Worm (Caenorhabditis elegans) whole organism, L2 larva: ENCODE measurements around the gene ZK757.10.

Experiments used
- lin-39 ChIP-seq: fragments of 150-350 bp; optimal IDR thresholded peaks from 2 replicates; lab custom pipeline; 2014; ENCODE audit warnings: missing biosample characterization, missing genetic modification reagents, missing genetic modification characterization
- nhr-21 ChIP-seq: fragments of 150-350 bp; optimal IDR thresholded peaks from 2 replicates; lab custom pipeline; 2014; ENCODE audit warnings: missing biosample characterization, missing genetic modification characterization
- unc-62 ChIP-seq: fragments of 150-350 bp; optimal IDR thresholded peaks from 2 replicates; lab custom pipeline; 2014; ENCODE audit warnings: missing biosample characterization, missing genetic modification reagents, missing genetic modification characterization
- ztf-1 ChIP-seq: fragments of 200-800 bp; sonication (Bioruptor generic); conservative IDR thresholded peaks from 2 replicates; pipeline ENCODE4 v1.3.6; 2022; ENCODE audit warnings: missing genetic modification characterization, missing compliant biosample characterization

ce11 chrIII:9905307-9905706, 28.3 kb downstream of the ZK757.10 start:
- TF ChIP-seq unc-62 (GFP tag; lab: Kevin White, UChicago) = no peak
- no peak for TF ChIP-seq lin-39 (tag; lab: Kevin White, UChicago)
- TF ChIP-seq nhr-21 (tag; lab: Kevin White, UChicago) = no peak
- no peak for TF ChIP-seq ztf-1 (GFP tag; lab: Robert Waterston, UW)
